Fruit fly (Drosophila melanogaster) whole organism, embryonic: Measurements from ENCODE around the gene Kap3.

Experiments used
- Ada2b ChIP-seq: fragments of 200-800 bp; sonication (Bioruptor generic); IDR thresholded peaks from 2 replicates; pipeline ENCODE4 v1.3.6; 2022; ENCODE audit warnings: missing biosample characterization, missing genetic modification characterization
- Adf1 ChIP-seq: fragments of 200-800 bp; sonication (Bioruptor generic); IDR thresholded peaks from 2 replicates; pipeline ENCODE4 v1.3.6; 2022; ENCODE audit warnings: missing biosample characterization, missing genetic modification characterization
- Bgb ChIP-seq: fragments of 200-800 bp; sonication (Bioruptor generic); IDR thresholded peaks from 2 replicates; pipeline ENCODE4 v1.3.6; 2022; ENCODE audit warnings: missing biosample characterization, missing genetic modification characterization; ENCODE audit not compliant: partially characterized antibody
- CG11456 ChIP-seq: fragments of 200-800 bp; sonication (Bioruptor generic); IDR thresholded peaks from 3 replicates; pipeline ENCODE4 v1.3.6; 2022; ENCODE audit warnings: missing biosample characterization, missing genetic modification characterization
- CG11560 ChIP-seq: fragments of 200-800 bp; sonication (Bioruptor generic); IDR thresholded peaks from 3 replicates; pipeline ENCODE4 v1.3.6; 2022; ENCODE audit warnings: missing biosample characterization, missing genetic modification characterization
- CG12104 ChIP-seq: fragments of 200-800 bp; sonication (Bioruptor generic); optimal IDR thresholded peaks from 3 replicates; lab custom pipeline; 2016; ENCODE audit warnings: missing biosample characterization, missing genetic modification characterization
- CG12659 ChIP-seq: fragments of 200-800 bp; sonication (Bioruptor generic); optimal IDR thresholded peaks from 3 replicates; lab custom pipeline; 2017; ENCODE audit warnings: mild to moderate bottlenecking, missing biosample characterization, missing genetic modification reagents, missing genetic modification characterization
- CG13624 ChIP-seq: fragments of 200-800 bp; sonication (Bioruptor generic); optimal IDR thresholded peaks from 2 replicates; lab custom pipeline; 2016; ENCODE audit warnings: missing biosample characterization, missing genetic modification characterization
- CG14710 ChIP-seq: fragments of 200-800 bp; sonication (Bioruptor generic); optimal IDR thresholded peaks from 3 replicates; lab custom pipeline; 2019; ENCODE audit warnings: missing biosample characterization, mild to moderate bottlenecking, missing genetic modification characterization, moderate library complexity
- CG1832 ChIP-seq: fragments of 200-800 bp; sonication (Bioruptor generic); optimal IDR thresholded peaks from 2 replicates; lab custom pipeline; 2017; ENCODE audit warnings: missing biosample characterization, mild to moderate bottlenecking, missing genetic modification characterization, inconsistent platforms
- CG2129 ChIP-seq: fragments of 200-800 bp; sonication (Bioruptor generic); IDR thresholded peaks from 2 replicates; pipeline ENCODE4 v1.3.6; 2022; ENCODE audit warnings: missing biosample characterization, missing genetic modification characterization; ENCODE audit not compliant: partially characterized antibody
- CG32532 ChIP-seq: fragments of 200-800 bp; sonication (Bioruptor generic); IDR thresholded peaks from 2 replicates; pipeline ENCODE4 v1.3.6; 2022; ENCODE audit warnings: missing biosample characterization, missing genetic modification characterization
- CG33213 ChIP-seq: fragments of 200-800 bp; sonication (Bioruptor generic); optimal IDR thresholded peaks from 3 replicates; lab custom pipeline; 2016; ENCODE audit warnings: missing biosample characterization, missing genetic modification characterization
- CG3726 ChIP-seq: fragments of 200-800 bp; sonication (Bioruptor generic); IDR thresholded peaks from 3 replicates; pipeline ENCODE4, ENCODE4 v1.3.6; 2022; ENCODE audit warnings: missing biosample characterization, missing genetic modification characterization
- CG3847 ChIP-seq: fragments of 200-800 bp; sonication (Bioruptor generic); IDR thresholded peaks from 2 replicates; pipeline ENCODE4 v1.3.6; 2022; ENCODE audit warnings: missing biosample characterization, missing genetic modification characterization
- CG4404 ChIP-seq: fragments of 200-800 bp; sonication (Bioruptor generic); IDR thresholded peaks from 2 replicates; pipeline ENCODE4 v1.3.6; 2022; ENCODE audit warnings: missing biosample characterization, missing genetic modification characterization
- CG6689 ChIP-seq: fragments of 200-800 bp; sonication (Bioruptor generic); IDR thresholded peaks from 2 replicates; pipeline ENCODE4 v1.3.6; 2022; ENCODE audit warnings: missing biosample characterization, missing genetic modification characterization
- CG9437 ChIP-seq: fragments of 200-800 bp; sonication (Bioruptor generic); optimal IDR thresholded peaks from 2 replicates; lab custom pipeline; 2018; ENCODE audit warnings: missing biosample characterization, mild to moderate bottlenecking, missing genetic modification characterization
- Dfd ChIP-seq, 2 experiments: fragments of >200 bp; optimal IDR thresholded peaks; 2 replicates each; lab custom pipeline; 2017; ENCODE audit warnings: missing biosample characterization in 2 of 2, missing genetic modification characterization in 2 of 2
- Dll ChIP-seq: fragments of 200-800 bp; sonication (Bioruptor generic); IDR thresholded peaks from 4 replicates; pipeline ENCODE4 v1.3.6; 2022; ENCODE audit warnings: missing biosample characterization, missing genetic modification characterization; ENCODE audit not compliant: partially characterized antibody
- Elba2 ChIP-seq: fragments of 200-800 bp; sonication (Bioruptor generic); optimal IDR thresholded peaks from 3 replicates; lab custom pipeline; 2016; ENCODE audit warnings: missing biosample characterization, missing genetic modification characterization
- Ets97D ChIP-seq: fragments of 200-800 bp; sonication (Bioruptor generic); optimal IDR thresholded peaks from 3 replicates; lab custom pipeline; 2016; ENCODE audit warnings: missing biosample characterization, missing genetic modification characterization
- HLH4C ChIP-seq: fragments of 200-800 bp; sonication (Bioruptor generic); IDR thresholded peaks from 3 replicates; pipeline ENCODE4 v1.3.6; 2022; ENCODE audit warnings: missing biosample characterization, missing genetic modification characterization; ENCODE audit not compliant: partially characterized antibody
- Hand ChIP-seq: fragments of 200-800 bp; sonication (Bioruptor generic); optimal IDR thresholded peaks from 2 replicates; lab custom pipeline; 2017; ENCODE audit warnings: mild to moderate bottlenecking, missing biosample characterization, missing genetic modification reagents, missing genetic modification characterization
- MESR4 ChIP-seq: fragments of 200-800 bp; sonication (Bioruptor generic); optimal IDR thresholded peaks from 2 replicates; lab custom pipeline; 2018; ENCODE audit warnings: missing biosample characterization, mild to moderate bottlenecking, missing genetic modification characterization, moderate library complexity
- Med ChIP-seq: fragments of 200-800 bp; sonication (Bioruptor generic); peaks from one replicate; lab custom pipeline; 2016; ENCODE audit warnings: missing biosample characterization, missing genetic modification characterization, mild to moderate bottlenecking, inconsistent platforms, moderate library complexity
- Oli ChIP-seq: fragments of 200-800 bp; sonication (Bioruptor generic); optimal IDR thresholded peaks from 2 replicates; lab custom pipeline; 2018; ENCODE audit warnings: missing biosample characterization, mild to moderate bottlenecking, missing genetic modification characterization, moderate library complexity
- Opbp ChIP-seq: fragments of 200-800 bp; sonication (Bioruptor generic); IDR thresholded peaks from 3 replicates; pipeline ENCODE4 v1.3.6; 2022; ENCODE audit warnings: missing biosample characterization, missing genetic modification characterization; ENCODE audit not compliant: partially characterized antibody
- Pdp1 ChIP-seq, 2 experiments: fragments of 200-800 bp; sonication (Bioruptor generic); optimal IDR thresholded peaks; 3 replicates each; lab custom pipeline; 2016; ENCODE audit warnings: missing biosample characterization in 2 of 2, missing genetic modification characterization in 2 of 2, mild to moderate bottlenecking in 1 of 2, moderate library complexity in 1 of 2
- Ptx1 ChIP-seq: fragments of 200-800 bp; sonication (Bioruptor generic); IDR thresholded peaks from 2 replicates; pipeline ENCODE4 v1.3.6; 2022; ENCODE audit warnings: missing biosample characterization, missing genetic modification characterization
- btn ChIP-seq: fragments of 200-800 bp; sonication (Bioruptor generic); optimal IDR thresholded peaks from 2 replicates; lab custom pipeline; 2016; ENCODE audit warnings: missing biosample characterization, missing genetic modification characterization
- dpn ChIP-seq, 2 experiments: fragments of 200-800 bp; sonication (Bioruptor generic); optimal IDR thresholded peaks; 3 replicates each; lab custom pipeline; 2016; ENCODE audit warnings: missing biosample characterization in 2 of 2, missing genetic modification characterization in 2 of 2
- ewg ChIP-seq: fragments of 200-800 bp; sonication (Bioruptor generic); optimal IDR thresholded peaks from 3 replicates; lab custom pipeline; 2017; ENCODE audit warnings: mild to moderate bottlenecking, missing biosample characterization, missing genetic modification reagents, missing genetic modification characterization
- gfzf ChIP-seq: fragments of 200-800 bp; sonication (Bioruptor generic); optimal IDR thresholded peaks from 2 replicates; lab custom pipeline; 2016; ENCODE audit warnings: missing biosample characterization, mild to moderate bottlenecking, missing genetic modification characterization, moderate library complexity
- knrl ChIP-seq: fragments of 200-800 bp; sonication (Bioruptor generic); IDR thresholded peaks from 3 replicates; pipeline ENCODE4 v1.3.6; 2022; ENCODE audit warnings: missing biosample characterization, missing genetic modification characterization; ENCODE audit not compliant: partially characterized antibody
- nerfin-1 ChIP-seq: fragments of 200-800 bp; sonication (Bioruptor generic); optimal IDR thresholded peaks from 3 replicates; lab custom pipeline; 2019; ENCODE audit warnings: missing biosample characterization, mild to moderate bottlenecking, missing genetic modification characterization, moderate library complexity
- nmo ChIP-seq: fragments of 200-800 bp; sonication (Bioruptor generic); optimal IDR thresholded peaks from 2 replicates; lab custom pipeline; 2018; ENCODE audit warnings: missing biosample characterization, mild to moderate bottlenecking, missing genetic modification characterization, moderate library complexity
- nom ChIP-seq: fragments of 200-800 bp; sonication (Bioruptor generic); optimal IDR thresholded peaks from 2 replicates; lab custom pipeline; 2017; ENCODE audit warnings: missing biosample characterization, missing genetic modification characterization, mild to moderate bottlenecking, moderate library complexity, missing genetic modification reagents
- phol ChIP-seq: fragments of 200-800 bp; sonication (Bioruptor generic); optimal IDR thresholded peaks from 3 replicates; lab custom pipeline; 2018; ENCODE audit warnings: missing biosample characterization, mild to moderate bottlenecking, missing genetic modification characterization, moderate library complexity
- row ChIP-seq: fragments of 200-800 bp; sonication (Bioruptor generic); IDR thresholded peaks from 3 replicates; pipeline ENCODE4 v1.3.6; 2022; ENCODE audit warnings: missing biosample characterization, missing genetic modification characterization
- sd ChIP-seq: fragments of 200-800 bp; sonication (Bioruptor generic); optimal IDR thresholded peaks from 3 replicates; lab custom pipeline; 2018; ENCODE audit warnings: missing biosample characterization, mild to moderate bottlenecking, missing genetic modification characterization, moderate library complexity
- sima ChIP-seq: fragments of 200-800 bp; sonication (Bioruptor generic); optimal IDR thresholded peaks from 2 replicates; lab custom pipeline; 2016; ENCODE audit warnings: missing biosample characterization, missing genetic modification characterization
- so ChIP-seq: fragments of 200-800 bp; sonication (Bioruptor generic); IDR thresholded peaks from 3 replicates; pipeline ENCODE4 v1.3.6; 2022; ENCODE audit warnings: missing biosample characterization, missing genetic modification characterization
- sug ChIP-seq: fragments of 200-800 bp; optimal IDR thresholded peaks from 2 replicates; lab custom pipeline; 2019; ENCODE audit warnings: missing biosample characterization, mild to moderate bottlenecking, missing genetic modification characterization, moderate library complexity
- tgo ChIP-seq: fragments of 200-800 bp; sonication (Bioruptor generic); IDR thresholded peaks from 3 replicates; pipeline ENCODE4 v1.3.6; 2022; ENCODE audit warnings: missing biosample characterization, missing genetic modification characterization
- unc-4 ChIP-seq: fragments of 200-800 bp; sonication (Bioruptor generic); IDR thresholded peaks from 2 replicates; pipeline ENCODE4 v1.3.6; 2022; ENCODE audit warnings: missing biosample characterization, missing genetic modification characterization; ENCODE audit not compliant: partially characterized antibody
- vnd ChIP-seq: fragments of 200-800 bp; sonication (Bioruptor generic); IDR thresholded peaks from 3 replicates; pipeline ENCODE4 v1.3.6; 2022; ENCODE audit warnings: missing biosample characterization, missing genetic modification characterization; ENCODE audit not compliant: partially characterized antibody

Kap3 gene

DNA sequence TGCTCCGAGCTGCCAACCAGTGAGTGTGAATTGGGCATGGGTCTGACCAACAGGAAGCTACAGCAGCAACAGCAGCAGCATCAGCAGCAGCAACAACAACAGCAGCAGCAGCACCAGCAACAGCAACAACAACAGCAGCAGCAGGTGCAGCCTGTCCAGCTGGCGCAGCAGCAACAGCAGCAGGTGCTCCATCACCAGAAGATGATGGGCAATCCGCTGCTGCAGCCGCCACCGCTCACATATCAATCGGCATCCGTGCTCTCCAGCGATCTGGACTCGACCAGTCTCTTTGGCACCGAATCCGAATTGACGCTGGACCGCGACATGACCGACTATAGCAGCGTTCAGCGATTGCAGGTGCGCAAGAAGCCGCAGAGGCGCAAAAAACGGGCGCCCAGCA is 16.8 kb upstream of the Kap3 start:
- TF ChIP-seq Dfd (GFP tag; optimal IDR thresholded peaks at IDR 0.05; lab: Kevin White, UChicago) (peak in 1 of 2 experiments; percentile 56), Med (GFP tag; lab: Kevin White, UChicago) (peak; percentile 8), CG12104 (GFP tag; lab: Kevin White, UChicago) (no peak), so (no peak)

DNA sequence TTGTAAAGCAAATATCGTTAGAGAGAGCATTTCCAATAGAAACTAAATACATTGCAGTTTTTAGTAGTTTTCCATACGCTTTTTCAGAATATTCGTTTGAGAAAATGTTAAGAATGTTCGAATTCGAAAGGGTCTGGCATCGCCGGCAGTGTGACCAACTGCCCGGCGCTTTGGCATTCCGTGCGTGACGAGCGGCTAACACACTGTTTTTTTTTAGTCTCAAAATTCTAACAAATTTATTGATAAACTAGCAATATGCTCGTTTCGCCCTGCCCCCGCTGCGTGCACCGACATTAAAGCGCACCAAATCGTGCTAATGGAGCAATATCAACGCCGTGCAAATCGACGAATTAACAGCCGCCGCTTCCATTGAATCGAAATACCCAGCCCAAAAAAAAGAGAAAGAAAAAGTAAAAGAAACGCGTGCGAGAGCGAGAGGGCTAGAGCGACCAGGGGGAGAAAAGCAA is 15.9 kb upstream of the Kap3 start, which contains the start of gene dsh:
Gene dsh, plus strand, starts transcription at position 174 of the 467 bp plus-strand sequence.
- TF ChIP-seq knrl (GFP tag; lab: Robert Waterston, UW), result peak; percentile 55
- TF ChIP-seq CG6689 (GFP tag; lab: Robert Waterston, UW), result peak; percentile 23; the same call in 1 of the 2 replicates
- no peak for TF ChIP-seq CG11456 (GFP tag; lab: Robert Waterston, UW)
- TF ChIP-seq tgo (GFP tag; lab: Robert Waterston, UW), result no peak
- TF ChIP-seq Bgb (GFP tag; lab: Robert Waterston, UW), result peak; percentile 44; the same call in 1 of the 2 replicates
- no peak for TF ChIP-seq sug (tag; lab: Kevin White, UChicago)
- TF ChIP-seq row (GFP tag; lab: Robert Waterston, UW), result peak; percentile 60
- no peak for TF ChIP-seq Hand (GFP tag; lab: Kevin White, UChicago)
- TF ChIP-seq Oli (tag; lab: Kevin White, UChicago), result no peak
- TF ChIP-seq CG33213 (GFP tag; lab: Kevin White, UChicago), result no peak
- peak; percentile 58 for TF ChIP-seq CG3847 (GFP tag; lab: Robert Waterston, UW)
- TF ChIP-seq gfzf (GFP tag; lab: Kevin White, UChicago), result peak; percentile 82
- TF ChIP-seq unc-4 (GFP tag; lab: Robert Waterston, UW), result peak; percentile 60
- peak; percentile 75 for TF ChIP-seq Dll (GFP tag; lab: Robert Waterston, UW)
- no peak for TF ChIP-seq CG9437
- peak in 1 of 2 experiments; percentile 27 for TF ChIP-seq Pdp1 (GFP tag; optimal IDR thresholded peaks at IDR 0.05; lab: Kevin White, UChicago)
- peak; percentile 53 for TF ChIP-seq nmo (GFP tag; lab: Kevin White, UChicago)
- peak; percentile 40; the same call in 1 of the 3 replicates for TF ChIP-seq HLH4C (GFP tag; lab: Robert Waterston, UW)
- peak; percentile 73 for TF ChIP-seq CG1832 (GFP tag; lab: Kevin White, UChicago)
- peak; percentile 9 for TF ChIP-seq Ets97D (GFP tag; lab: Kevin White, UChicago)
- TF ChIP-seq btn (GFP tag; lab: Kevin White, UChicago), result no peak
- TF ChIP-seq Adf1, result no peak
- peak; percentile 79 for TF ChIP-seq sd (tag; lab: Kevin White, UChicago)
- TF ChIP-seq CG11560 (tag; lab: Robert Waterston, UW), result peak; percentile 19; the same call in 1 of the 3 replicates
- no peak for TF ChIP-seq CG3726 (GFP tag; lab: Robert Waterston, UW)
- peak; percentile 3 for TF ChIP-seq nerfin-1
- peak; percentile 51 for TF ChIP-seq CG12659 (GFP tag; lab: Kevin White, UChicago)
- TF ChIP-seq phol, result peak; percentile 3
- TF ChIP-seq MESR4, result peak; percentile 86
- TF ChIP-seq dpn (GFP tag; optimal IDR thresholded peaks at IDR 0.05; lab: Kevin White, UChicago), result peak in 1 of 2 experiments; percentile 7
- 0 out of 3 replicates have a peak, but pooled peaks have one; percentile 6 for TF ChIP-seq Opbp (GFP tag; lab: Robert Waterston, UW)
- peak; percentile 34 for TF ChIP-seq Elba2
- TF ChIP-seq CG14710 (tag; lab: Kevin White, UChicago), result peak; percentile 57
- TF ChIP-seq Ada2b (GFP tag; lab: Robert Waterston, UW), result no peak
- TF ChIP-seq CG13624 (GFP tag; lab: Kevin White, UChicago), result no peak
- no peak for TF ChIP-seq CG4404 (GFP tag; lab: Robert Waterston, UW)
- TF ChIP-seq ewg, result no peak
- peak; percentile 37; the same call in 1 of the 2 replicates for TF ChIP-seq CG32532 (GFP tag; lab: Robert Waterston, UW)
- 0 out of 2 replicates have a peak, but pooled peaks have one; percentile 21 for TF ChIP-seq CG2129 (GFP tag; lab: Robert Waterston, UW)
- no peak for TF ChIP-seq vnd (GFP tag; lab: Robert Waterston, UW)
- TF ChIP-seq sima (GFP tag; lab: Kevin White, UChicago), result no peak
- peak; percentile 41 for TF ChIP-seq nom (GFP tag; lab: Kevin White, UChicago)
- no peak for TF ChIP-seq Ptx1 (GFP tag; lab: Robert Waterston, UW)
